Worm (Caenorhabditis elegans) whole organism, L1 larva: ENCODE data around the gene W04E12.2.

ENCODE experiments used
- ceh-63 ChIP-seq: fragments of 200-800 bp; sonication (Bioruptor generic); optimal IDR thresholded peaks from 2 replicates; lab custom pipeline; 2018; ENCODE audit warnings: mild to moderate bottlenecking, missing genetic modification characterization, missing compliant biosample characterization
- dsc-1 ChIP-seq: sonication (generic microtip); optimal IDR thresholded peaks from 2 replicates; lab custom pipeline; 2016; ENCODE audit warnings: mild to moderate bottlenecking, missing genetic modification characterization, missing compliant biosample characterization
- lin-15B ChIP-seq: fragments of 150-350 bp; sonication (generic microtip); optimal IDR thresholded peaks from 3 replicates; lab custom pipeline; 2014; ENCODE audit warnings: missing biosample characterization, missing genetic modification characterization
- lir-3 ChIP-seq: sonication (generic microtip); optimal IDR thresholded peaks from 2 replicates; lab custom pipeline; 2016; ENCODE audit warnings: mild to moderate bottlenecking, missing genetic modification characterization, moderate library complexity, missing compliant biosample characterization; ENCODE audit not compliant: poor library complexity
- snpc-4 ChIP-seq: fragments of 150-350 bp; optimal IDR thresholded peaks from 2 replicates; lab custom pipeline; 2014; ENCODE audit warnings: missing biosample characterization, missing genetic modification characterization
- unc-62 ChIP-seq: fragments of 150-350 bp; optimal IDR thresholded peaks from 2 replicates; lab custom pipeline; 2014; ENCODE audit warnings: missing biosample characterization, missing genetic modification reagents, missing genetic modification characterization

- no peak for TF ChIP-seq unc-62
- no peak for TF ChIP-seq ceh-63 (GFP tag; lab: Kevin White, UChicago)
- no peak for TF ChIP-seq lin-15B
- TF ChIP-seq lir-3 = no peak
- TF ChIP-seq snpc-4 (tag; lab: Kevin White, UChicago) = no peak
- no peak for TF ChIP-seq dsc-1 (tag; lab: Kevin White, UChicago)
These were observed 38.3 kb upstream of the W04E12.2 start for ce11 chrV:19779220-19779619.
